Worm (Caenorhabditis elegans) whole organism, early embryonic: ENCODE measurements around the gene C56E6.2.
A peak's percentile ranks its signal among the peaks of the same experiment; 100 is the strongest.

Source experiments
- B0310.2 ChIP-seq: sonication (generic microtip); optimal IDR thresholded peaks from 2 replicates; lab custom pipeline; 2016; ENCODE audit warnings: mild to moderate bottlenecking, missing genetic modification characterization, missing compliant biosample characterization
- F13C5.2 ChIP-seq: sonication (generic microtip); optimal IDR thresholded peaks from 2 replicates; lab custom pipeline; 2017; ENCODE audit warnings: mild to moderate bottlenecking, missing genetic modification characterization, inconsistent platforms, missing compliant biosample characterization
- aly-1 ChIP-seq: sonication (generic microtip); optimal IDR thresholded peaks from 2 replicates; lab custom pipeline; 2016; ENCODE audit warnings: missing genetic modification characterization, missing compliant biosample characterization
- ama-1 ChIP-seq: fragments of 150-350 bp; optimal IDR thresholded peaks from 2 replicates; lab custom pipeline; 2014
- ceh-13 ChIP-seq: fragments of 200-800 bp; sonication (Bioruptor generic); optimal IDR thresholded peaks from 2 replicates; lab custom pipeline; 2018; ENCODE audit warnings: mild to moderate bottlenecking, missing genetic modification characterization, missing compliant biosample characterization
- ceh-36 ChIP-seq: sonication (generic microtip); optimal IDR thresholded peaks from 2 replicates; lab custom pipeline; 2016; ENCODE audit warnings: missing genetic modification characterization, inconsistent platforms, missing compliant biosample characterization
- ets-7 ChIP-seq: sonication (generic microtip); optimal IDR thresholded peaks from 2 replicates; lab custom pipeline; 2016; ENCODE audit warnings: missing genotype, missing genetic modification characterization, missing compliant biosample characterization
- flt-1 ChIP-seq: fragments of 200-800 bp; sonication (Bioruptor generic); IDR thresholded peaks from 2 replicates; pipeline ENCODE4 v1.3.6; 2022; ENCODE audit warnings: missing genetic modification characterization, missing compliant biosample characterization
- hmbx-1 ChIP-seq: sonication (generic microtip); optimal IDR thresholded peaks from 2 replicates; lab custom pipeline; 2016; ENCODE audit warnings: mild to moderate bottlenecking, missing genetic modification characterization, missing compliant biosample characterization
- hmg-4 ChIP-seq: fragments of 200-800 bp; sonication (Bioruptor generic); optimal IDR thresholded peaks from 2 replicates; lab custom pipeline; 2018; ENCODE audit warnings: mild to moderate bottlenecking, missing genetic modification characterization, missing compliant biosample characterization
- hnd-1 ChIP-seq: sonication (generic microtip); optimal IDR thresholded peaks from 2 replicates; lab custom pipeline; 2016; ENCODE audit warnings: missing genetic modification characterization, missing compliant biosample characterization
- pes-1 ChIP-seq: fragments of 200-800 bp; sonication (Bioruptor generic); IDR thresholded peaks from 2 replicates; pipeline ENCODE4 v1.3.6; 2022; ENCODE audit warnings: missing genetic modification reagents, missing genetic modification characterization, missing compliant biosample characterization
- scrt-1 ChIP-seq: fragments of 200-800 bp; sonication (Bioruptor generic); IDR thresholded peaks from 2 replicates; pipeline ENCODE4 v1.3.6; 2022; ENCODE audit warnings: missing genetic modification characterization, missing compliant biosample characterization
- sea-1 ChIP-seq: fragments of 200-800 bp; sonication (Bioruptor generic); conservative IDR thresholded peaks from 2 replicates; pipeline ENCODE4 v1.3.6; 2022; ENCODE audit warnings: missing genetic modification characterization, missing compliant biosample characterization
- tbx-11 ChIP-seq: fragments of 200-800 bp; sonication (Bioruptor generic); IDR thresholded peaks from 2 replicates; pipeline ENCODE4 v1.3.6; 2022; ENCODE audit warnings: missing genetic modification characterization, missing compliant biosample characterization
- tbx-37 ChIP-seq: fragments of 200-800 bp; sonication (Bioruptor generic); conservative IDR thresholded peaks from 2 replicates; pipeline ENCODE4 v1.3.6; 2022; ENCODE audit warnings: missing genetic modification reagents, missing genetic modification characterization, missing compliant biosample characterization
- tra-4 ChIP-seq: sonication (generic microtip); optimal IDR thresholded peaks from 2 replicates; lab custom pipeline; 2017; ENCODE audit warnings: missing genetic modification characterization, missing compliant biosample characterization

C56E6.2 gene

ce11 chrII:6528629-6529028 lies 3.9 kb downstream of the C56E6.2 start, which contains the start of gene C56E6.4:
TSS of gene C56E6.4 (minus strand) at chrII:6528729.
- TF ChIP-seq B0310.2 (tag; lab: Kevin White, UChicago) = no peak
- TF ChIP-seq aly-1 = no peak
- no peak for TF ChIP-seq F13C5.2 (tag; lab: Kevin White, UChicago)
- no peak for TF ChIP-seq ceh-36 (tag; lab: Kevin White, UChicago)
- no peak for TF ChIP-seq pes-1 (GFP tag; lab: Robert Waterston, UW)
- TF ChIP-seq tra-4 = no peak
- TF ChIP-seq hmg-4 = no peak
- TF ChIP-seq scrt-1 (GFP tag; lab: Robert Waterston, UW) = no peak
- no peak for TF ChIP-seq ets-7
- TF ChIP-seq flt-1 (GFP tag; lab: Robert Waterston, UW) = no peak
- no peak for TF ChIP-seq sea-1 (GFP tag; lab: Robert Waterston, UW)
- TF ChIP-seq ceh-13 (GFP tag; lab: Kevin White, UChicago) = no peak
- no peak for TF ChIP-seq ama-1 (lab: Kevin White, UChicago)
- TF ChIP-seq hmbx-1 = no peak
- TF ChIP-seq tbx-37 = no peak

- TF ChIP-seq flt-1 (GFP tag; lab: Robert Waterston, UW) (no peak), B0310.2 (tag; lab: Kevin White, UChicago) (no peak), pes-1 (GFP tag; lab: Robert Waterston, UW) (no peak), hmbx-1 (no peak), scrt-1 (GFP tag; lab: Robert Waterston, UW) (no peak), tbx-11 (no peak)
These were observed 6.8 kb downstream of the C56E6.2 start, which contains the start of gene abch-1 for ce11 chrII:6531527-6531926. TSS of gene abch-1 (minus strand) at chrII:6531627.

ce11 chrII:6531940-6532339 lies 7.2 kb downstream of the C56E6.2 start, which contains the start of gene abcx-1:
TSS of gene abcx-1 (plus strand) at chrII:6532163.
- TF ChIP-seq pes-1 (GFP tag; lab: Robert Waterston, UW) = no peak
- no peak for TF ChIP-seq hnd-1 (tag; lab: Kevin White, UChicago)
- TF ChIP-seq tbx-11 = no peak
- no peak for TF ChIP-seq hmg-4
- no peak for TF ChIP-seq ets-7
- no peak for TF ChIP-seq tra-4
- no peak for TF ChIP-seq aly-1

- no peak for TF ChIP-seq tbx-11
- peak; percentile 5 for TF ChIP-seq F13C5.2 (tag; lab: Kevin White, UChicago)
These were observed 11.3 kb downstream of the C56E6.2 start, which contains the start of gene utp-20 for ce11 chrII:6535957-6536424. TSS of gene utp-20 (plus strand) at chrII:6536374.

ce11 chrII:6544842-6545410 lies 20.2 kb downstream of the C56E6.2 start, which contains the start of gene lron-15:
TSS of gene lron-15 (minus strand) at chrII:6544892.
- TF ChIP-seq scrt-1 (GFP tag; lab: Robert Waterston, UW) (no peak), ama-1 (lab: Kevin White, UChicago) (no peak), flt-1 (GFP tag; lab: Robert Waterston, UW) (no peak)

ce11 chrII:6554677-6555076 lies 29.9 kb downstream of the C56E6.2 start, which contains the start of gene wrn-1:
TSS of gene wrn-1 (plus strand) at chrII:6554977.
- TF ChIP-seq ets-7 (no peak), flt-1 (GFP tag; lab: Robert Waterston, UW) (no peak), tbx-37 (no peak), ama-1 (lab: Kevin White, UChicago) (no peak), hmbx-1 (no peak), ceh-13 (GFP tag; lab: Kevin White, UChicago) (no peak), tra-4 (no peak), hmg-4 (no peak), tbx-11 (no peak), B0310.2 (tag; lab: Kevin White, UChicago) (no peak)

- TF ChIP-seq sea-1 (GFP tag; lab: Robert Waterston, UW) (no peak), hmbx-1 (no peak)
These were observed 34.2 kb downstream of the C56E6.2 start for ce11 chrII:6558887-6559286.

- TF ChIP-seq sea-1 (GFP tag; lab: Robert Waterston, UW) (no peak), hmbx-1 (no peak), aly-1 (no peak), F13C5.2 (tag; lab: Kevin White, UChicago) (no peak), hnd-1 (tag; lab: Kevin White, UChicago) (no peak), tra-4 (no peak), flt-1 (GFP tag; lab: Robert Waterston, UW) (no peak), ama-1 (lab: Kevin White, UChicago) (no peak), tbx-11 (no peak), scrt-1 (GFP tag; lab: Robert Waterston, UW) (no peak), ceh-36 (tag; lab: Kevin White, UChicago) (no peak), tbx-37 (no peak), hmg-4 (no peak), ceh-13 (GFP tag; lab: Kevin White, UChicago) (no peak), ets-7 (no peak), pes-1 (GFP tag; lab: Robert Waterston, UW) (no peak), B0310.2 (tag; lab: Kevin White, UChicago) (no peak)
These were observed 35.6 kb downstream of the C56E6.2 start for ce11 chrII:6560291-6560690.

ce11 chrII:6561300-6561699 lies 36.6 kb downstream of the C56E6.2 start, which contains the start of gene F18C5.10:
TSS of gene F18C5.10 (minus strand) at chrII:6561444.
- TF ChIP-seq tbx-37 = no peak
